Fruit fly (Drosophila melanogaster): ENCODE measurements around the gene CG5645.

Gene CG5645

DNA sequence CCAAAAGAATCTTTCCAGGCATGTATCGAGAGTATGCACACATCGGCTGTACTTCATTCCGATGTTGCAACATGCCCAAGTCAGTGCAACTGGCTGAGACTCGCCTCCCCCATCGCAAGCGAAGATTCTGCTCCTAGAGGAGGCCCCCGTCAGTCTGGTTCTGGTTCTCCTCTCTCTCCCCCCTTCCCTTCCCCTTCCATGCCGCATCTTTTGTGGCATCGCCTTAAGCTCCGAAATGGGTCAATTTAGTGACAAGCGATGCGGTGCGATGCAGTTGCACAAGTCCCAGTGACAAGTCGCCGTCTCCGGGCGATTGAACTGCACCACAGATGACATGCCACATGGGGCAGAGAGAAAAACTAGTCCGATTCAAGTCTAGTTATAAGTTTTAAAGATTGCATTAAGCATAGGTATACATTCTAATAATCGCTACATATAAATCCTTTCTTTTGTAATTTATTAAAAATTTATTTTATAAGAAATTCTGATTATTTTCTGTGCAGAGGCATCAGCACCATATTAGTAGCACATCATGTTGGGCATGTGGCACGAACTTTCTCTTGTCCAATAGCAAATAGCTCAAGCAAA is 27.4 kb downstream of the CG5645 start:
- TF ChIP-seq Ets98B (GFP tag; IDR thresholded peaks at IDR 0.05), result no peak; the same call in 1 of the 2 replicates
- TF ChIP-seq Snoo (tag; optimal IDR thresholded peaks at IDR 0.05), result no peak
- no peak for TF ChIP-seq CG12605 (GFP tag; IDR thresholded peaks at IDR 0.05)
- peak; percentile 53; the same call in 2 of the 3 replicates for TF ChIP-seq fd96Ca (GFP tag; IDR thresholded peaks at IDR 0.05)
- TF ChIP-seq CG10348 (GFP tag; IDR thresholded peaks at IDR 0.05), result no peak
- peak; percentile 10; the same call in 1 of the 3 replicates for TF ChIP-seq CG4496 (GFP tag; IDR thresholded peaks at IDR 0.05)
- peak; percentile 61 for TF ChIP-seq CG8301 (tag; optimal IDR thresholded peaks at IDR 0.05)
- TF ChIP-seq Pif1A (GFP tag; optimal IDR thresholded peaks at IDR 0.05), result peak; percentile 42
- peak; percentile 40 for TF ChIP-seq CG17806 (tag; optimal IDR thresholded peaks at IDR 0.05)
- no peak for TF ChIP-seq CG8159 (tag; optimal IDR thresholded peaks at IDR 0.05)
- peak; percentile 62 for TF ChIP-seq CG32121 (GFP tag; IDR thresholded peaks at IDR 0.05)
- peak; percentile 23 for TF ChIP-seq CG9948 (tag; optimal IDR thresholded peaks at IDR 0.05)
- no peak for TF ChIP-seq rn (GFP tag; IDR thresholded peaks at IDR 0.05)
- peak; percentile 49 for TF ChIP-seq CG13204 (GFP tag; optimal IDR thresholded peaks at IDR 0.05)
- TF ChIP-seq CG15710 (tag; optimal IDR thresholded peaks at IDR 0.05), result peak; percentile 31
- TF ChIP-seq EcR (GFP tag; optimal IDR thresholded peaks at IDR 0.05), result peak; percentile 68
- peak; percentile 16 for TF ChIP-seq Pif1B (GFP tag; optimal IDR thresholded peaks at IDR 0.05)
- TF ChIP-seq D1 (tag; optimal IDR thresholded peaks at IDR 0.05), result no peak
- TF ChIP-seq gl (tag; optimal IDR thresholded peaks at IDR 0.05), result no peak
- peak; percentile 73 for TF ChIP-seq CG14655 (GFP tag; optimal IDR thresholded peaks at IDR 0.05)
- no peak for TF ChIP-seq CG34367 (tag; optimal IDR thresholded peaks at IDR 0.05)

dm6 chr3L:12108515-12108914 is 28.0 kb downstream of the CG5645 start:
- TF ChIP-seq CG14655 (GFP tag; optimal IDR thresholded peaks at IDR 0.05), result peak; percentile 56
- no peak for TF ChIP-seq CG10348 (GFP tag; IDR thresholded peaks at IDR 0.05)
- no peak for TF ChIP-seq EcR (GFP tag; optimal IDR thresholded peaks at IDR 0.05)
- TF ChIP-seq CG8159 (tag; optimal IDR thresholded peaks at IDR 0.05), result peak; percentile 37

DNA sequence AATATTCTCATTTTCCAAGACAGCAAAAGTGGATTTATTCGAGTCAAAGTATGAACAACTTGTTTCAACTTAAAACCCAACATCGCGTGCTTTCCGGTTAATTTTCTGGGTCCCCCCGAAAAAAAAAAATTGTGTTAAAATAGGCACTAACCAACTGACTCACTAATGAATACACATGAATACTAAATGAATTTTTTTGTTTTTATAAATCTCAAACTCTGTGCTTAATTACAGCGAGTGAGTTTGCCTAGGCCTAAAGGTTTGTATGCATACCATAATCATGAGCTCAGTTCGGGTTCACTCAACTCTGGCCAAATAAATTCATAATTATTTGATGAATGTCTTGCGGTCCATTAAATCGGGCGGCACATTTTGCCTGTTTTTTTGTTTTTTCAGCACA is 29.1 kb downstream of the CG5645 start:
- no peak for TF ChIP-seq fd96Ca (GFP tag; IDR thresholded peaks at IDR 0.05)
- no peak for TF ChIP-seq CG32121 (GFP tag; IDR thresholded peaks at IDR 0.05)
- TF ChIP-seq D1 (tag; optimal IDR thresholded peaks at IDR 0.05), result no peak
- TF ChIP-seq CG15710 (tag; optimal IDR thresholded peaks at IDR 0.05), result no peak
- TF ChIP-seq gl (tag; optimal IDR thresholded peaks at IDR 0.05), result no peak
- no peak for TF ChIP-seq CG9948 (tag; optimal IDR thresholded peaks at IDR 0.05)
- no peak for TF ChIP-seq rn (GFP tag; IDR thresholded peaks at IDR 0.05)
- TF ChIP-seq CG8159 (tag; optimal IDR thresholded peaks at IDR 0.05), result no peak

dm6 chr3L:12101924-12102383 is 34.6 kb downstream of the CG5645 start:
- TF ChIP-seq D1 (tag; optimal IDR thresholded peaks at IDR 0.05) (peak; percentile 65), CG15710 (tag; optimal IDR thresholded peaks at IDR 0.05) (peak; percentile 78), CG14655 (GFP tag; optimal IDR thresholded peaks at IDR 0.05) (peak; percentile 85), CG8301 (tag; optimal IDR thresholded peaks at IDR 0.05) (peak; percentile 83), CG8159 (tag; optimal IDR thresholded peaks at IDR 0.05) (peak; percentile 82), CG4496 (GFP tag; IDR thresholded peaks at IDR 0.05) (no peak), EcR (GFP tag; optimal IDR thresholded peaks at IDR 0.05) (no peak), Pif1A (GFP tag; optimal IDR thresholded peaks at IDR 0.05) (peak; percentile 32), CG34367 (tag; optimal IDR thresholded peaks at IDR 0.05) (peak; percentile 57), CG12605 (GFP tag; IDR thresholded peaks at IDR 0.05) (0 out of 2 replicates have a peak, but pooled peaks have one; percentile 44), CG32121 (GFP tag; IDR thresholded peaks at IDR 0.05) (no peak), CG17806 (tag; optimal IDR thresholded peaks at IDR 0.05) (peak; percentile 67), rn (GFP tag; IDR thresholded peaks at IDR 0.05) (no peak), fd96Ca (GFP tag; IDR thresholded peaks at IDR 0.05) (0 out of 3 replicates have a peak, but pooled peaks have one; percentile 6), gl (tag; optimal IDR thresholded peaks at IDR 0.05) (no peak), CG10348 (GFP tag; IDR thresholded peaks at IDR 0.05) (no peak), Snoo (tag; optimal IDR thresholded peaks at IDR 0.05) (peak; percentile 35), Ets98B (GFP tag; IDR thresholded peaks at IDR 0.05) (peak; percentile 41; the same call in 1 of the 2 replicates), CG13204 (GFP tag; optimal IDR thresholded peaks at IDR 0.05) (no peak), CG9948 (tag; optimal IDR thresholded peaks at IDR 0.05) (peak; percentile 82), Pif1B (GFP tag; optimal IDR thresholded peaks at IDR 0.05) (peak; percentile 18)

- TF ChIP-seq EcR (GFP tag; optimal IDR thresholded peaks at IDR 0.05), result no peak
- peak; percentile 27 for TF ChIP-seq CG13204 (GFP tag; optimal IDR thresholded peaks at IDR 0.05)
- TF ChIP-seq CG14655 (GFP tag; optimal IDR thresholded peaks at IDR 0.05), result peak; percentile 43
- no peak for TF ChIP-seq CG32121 (GFP tag; IDR thresholded peaks at IDR 0.05)
- TF ChIP-seq CG15710 (tag; optimal IDR thresholded peaks at IDR 0.05), result peak; percentile 81
- TF ChIP-seq Pif1B (GFP tag; optimal IDR thresholded peaks at IDR 0.05), result no peak
- TF ChIP-seq CG34367 (tag; optimal IDR thresholded peaks at IDR 0.05), result peak; percentile 37
- no peak for TF ChIP-seq CG8301 (tag; optimal IDR thresholded peaks at IDR 0.05)
- peak; percentile 64 for TF ChIP-seq D1 (tag; optimal IDR thresholded peaks at IDR 0.05)
- peak; percentile 59 for TF ChIP-seq CG17806 (tag; optimal IDR thresholded peaks at IDR 0.05)
- peak; percentile 31 for TF ChIP-seq Snoo (tag; optimal IDR thresholded peaks at IDR 0.05)
- peak; percentile 8 for TF ChIP-seq Pif1A (GFP tag; optimal IDR thresholded peaks at IDR 0.05)
- TF ChIP-seq Ets98B (GFP tag; IDR thresholded peaks at IDR 0.05), result no peak
- TF ChIP-seq CG9948 (tag; optimal IDR thresholded peaks at IDR 0.05), result peak; percentile 71
- no peak for TF ChIP-seq CG12605 (GFP tag; IDR thresholded peaks at IDR 0.05)
- TF ChIP-seq CG8159 (tag; optimal IDR thresholded peaks at IDR 0.05), result peak; percentile 87
- TF ChIP-seq fd96Ca (GFP tag; IDR thresholded peaks at IDR 0.05), result 0 out of 3 replicates have a peak, but pooled peaks have one; percentile 6
- TF ChIP-seq gl (tag; optimal IDR thresholded peaks at IDR 0.05), result peak; percentile 16
- TF ChIP-seq CG4496 (GFP tag; IDR thresholded peaks at IDR 0.05), result peak; percentile 26; the same call in 2 of the 3 replicates
- TF ChIP-seq CG10348 (GFP tag; IDR thresholded peaks at IDR 0.05), result no peak
- TF ChIP-seq rn (GFP tag; IDR thresholded peaks at IDR 0.05), result no peak
Observed at dm6 chr3L:12099329-12100031, 37.0 kb downstream of the CG5645 start.
